Worm (Caenorhabditis elegans) whole organism, L1 larva: ENCODE measurements around the gene rmd-3.

ENCODE experiments used
- ces-1 ChIP-seq: fragments of 150-350 bp; optimal IDR thresholded peaks from 2 replicates; lab custom pipeline; 2014; ENCODE audit warnings: missing biosample characterization, missing genetic modification reagents, missing genetic modification characterization
- nhr-12 ChIP-seq: sonication (generic microtip); optimal IDR thresholded peaks from 2 replicates; lab custom pipeline; 2017; ENCODE audit warnings: missing biosample characterization, missing genetic modification characterization
- nhr-19 ChIP-seq: fragments of 200-800 bp; sonication (Bioruptor generic); conservative IDR thresholded peaks from 2 replicates; pipeline ENCODE4 v1.3.6; 2022; ENCODE audit warnings: missing genetic modification characterization, missing compliant biosample characterization
- nhr-20 ChIP-seq: sonication (generic microtip); optimal IDR thresholded peaks from 2 replicates; lab custom pipeline; 2016; ENCODE audit warnings: mild to moderate bottlenecking, missing genetic modification characterization, missing compliant biosample characterization
- nhr-47 ChIP-seq: sonication (generic microtip); optimal IDR thresholded peaks from 2 replicates; lab custom pipeline; 2016; ENCODE audit warnings: mild to moderate bottlenecking, missing genetic modification characterization, moderate library complexity, missing compliant biosample characterization
- nhr-76 ChIP-seq: sonication (generic microtip); optimal IDR thresholded peaks from 2 replicates; lab custom pipeline; 2017; ENCODE audit warnings: missing biosample characterization, missing genetic modification characterization
- pqm-1 ChIP-seq: sonication (generic microtip); optimal IDR thresholded peaks from 3 replicates; lab custom pipeline; 2017; ENCODE audit warnings: missing biosample characterization, missing genetic modification characterization
- skn-1 ChIP-seq: fragments of 150-350 bp; optimal IDR thresholded peaks from 2 replicates; lab custom pipeline; 2014; ENCODE audit warnings: missing biosample characterization, missing genetic modification characterization

ce11 chrII:11344554-11344953 lies 5.1 kb upstream of the rmd-3 start:
- TF ChIP-seq ces-1 (GFP tag; lab: Kevin White, UChicago) (no peak), pqm-1 (tag; lab: Kevin White, UChicago) (no peak), nhr-47 (tag; lab: Kevin White, UChicago) (no peak), nhr-12 (tag; lab: Kevin White, UChicago) (no peak), nhr-19 (GFP tag; lab: Robert Waterston, UW) (no peak), nhr-20 (no peak), nhr-76 (tag; lab: Kevin White, UChicago) (no peak), skn-1 (no peak)
